Worm (Caenorhabditis elegans) whole organism, L2 larva: ENCODE results near the gene Y53C12A.7.

Experiments used
- C34F6.9 ChIP-seq: fragments of 150-350 bp; optimal IDR thresholded peaks from 2 replicates; lab custom pipeline; 2014; ENCODE audit warnings: missing biosample characterization, missing genetic modification characterization
- F13H6.1 ChIP-seq: sonication (generic microtip); optimal IDR thresholded peaks from 2 replicates; lab custom pipeline; 2016; ENCODE audit warnings: missing genetic modification characterization, missing compliant biosample characterization
- R02D3.7 ChIP-seq: fragments of 150-350 bp; optimal IDR thresholded peaks from 2 replicates; lab custom pipeline; 2014; ENCODE audit warnings: missing biosample characterization, missing genetic modification characterization
- Y55F3AM.14 ChIP-seq: fragments of 200-800 bp; sonication (Bioruptor generic); optimal IDR thresholded peaks from 2 replicates; lab custom pipeline; 2018; ENCODE audit warnings: mild to moderate bottlenecking, missing genetic modification characterization, missing compliant biosample characterization
- ZK546.5 ChIP-seq: sonication (generic microtip); optimal IDR thresholded peaks from 2 replicates; lab custom pipeline; 2017; ENCODE audit warnings: missing biosample characterization, missing genetic modification characterization
- alr-1 ChIP-seq: fragments of 150-350 bp; optimal IDR thresholded peaks from 2 replicates; lab custom pipeline; 2014; ENCODE audit warnings: missing biosample characterization, missing genetic modification characterization
- aly-2 ChIP-seq: fragments of 150-350 bp; optimal IDR thresholded peaks from 2 replicates; lab custom pipeline; 2014; ENCODE audit warnings: missing biosample characterization, missing genetic modification characterization
- blmp-1 ChIP-seq: sonication (generic microtip); optimal IDR thresholded peaks from 2 replicates; lab custom pipeline; 2017; ENCODE audit warnings: missing genetic modification characterization, mild to moderate bottlenecking, missing compliant biosample characterization, antibody characterized with exemption, moderate library complexity; ENCODE audit not compliant: insufficient read depth
- ceh-16 ChIP-seq: fragments of 150-350 bp; optimal IDR thresholded peaks from 2 replicates; lab custom pipeline; 2014; ENCODE audit warnings: missing biosample characterization, missing genetic modification characterization
- crh-2 ChIP-seq: sonication (generic microtip); optimal IDR thresholded peaks from 2 replicates; lab custom pipeline; 2017; ENCODE audit warnings: missing biosample characterization, missing genetic modification characterization
- dmd-4 ChIP-seq: sonication (generic microtip); optimal IDR thresholded peaks from 2 replicates; lab custom pipeline; 2017; ENCODE audit warnings: missing biosample characterization, missing genetic modification characterization
- egl-27 ChIP-seq: sonication (generic microtip); optimal IDR thresholded peaks from 3 replicates; lab custom pipeline; 2017; ENCODE audit warnings: missing biosample characterization, missing genetic modification reagents, missing genetic modification characterization
- elt-1 ChIP-seq: fragments of 150-350 bp; optimal IDR thresholded peaks from 2 replicates; lab custom pipeline; 2014; ENCODE audit warnings: missing biosample characterization, missing genetic modification characterization
- elt-3 ChIP-seq: sonication (generic microtip); optimal IDR thresholded peaks from 2 replicates; lab custom pipeline; 2017; ENCODE audit warnings: missing biosample characterization, missing genetic modification characterization
- fos-1 ChIP-seq: fragments of 150-350 bp; optimal IDR thresholded peaks from 2 replicates; lab custom pipeline; 2014; ENCODE audit warnings: missing biosample characterization, missing genetic modification characterization
- gmeb-1 ChIP-seq: fragments of 150-350 bp; optimal IDR thresholded peaks from 2 replicates; lab custom pipeline; 2014; ENCODE audit warnings: missing biosample characterization, missing genetic modification characterization
- lin-11 ChIP-seq: fragments of 150-350 bp; sonication (generic microtip); optimal IDR thresholded peaks from 2 replicates; lab custom pipeline; 2014; ENCODE audit warnings: missing biosample characterization, missing genetic modification characterization, inconsistent platforms, mixed read lengths
- lin-13 ChIP-seq: fragments of 150-350 bp; optimal IDR thresholded peaks from 2 replicates; lab custom pipeline; 2014; ENCODE audit warnings: missing biosample characterization, missing genetic modification reagents, missing genetic modification characterization
- lin-39 ChIP-seq: fragments of 150-350 bp; optimal IDR thresholded peaks from 2 replicates; lab custom pipeline; 2014; ENCODE audit warnings: missing biosample characterization, missing genetic modification reagents, missing genetic modification characterization
- lsy-2 ChIP-seq, 2 experiments: fragments of 150-350 bp in 1 of 2; sonication (generic microtip) in 1 of 2; optimal IDR thresholded peaks; 2 replicates each; lab custom pipeline; 2014 to 2017; ENCODE audit warnings: missing biosample characterization in 2 of 2, missing genetic modification characterization in 2 of 2
- mab-5 ChIP-seq: fragments of 150-350 bp; optimal IDR thresholded peaks from 2 replicates; lab custom pipeline; 2014; ENCODE audit warnings: missing biosample characterization, missing genetic modification characterization
- mdl-1 ChIP-seq, 2 experiments: fragments of 150-350 bp in 1 of 2; sonication (generic microtip) in 1 of 2; optimal IDR thresholded peaks; 2 replicates each; lab custom pipeline; 2017; ENCODE audit warnings: missing biosample characterization in 2 of 2, missing genetic modification characterization in 2 of 2
- nhr-10 ChIP-seq: sonication (generic microtip); optimal IDR thresholded peaks from 2 replicates; lab custom pipeline; 2017; ENCODE audit warnings: missing biosample characterization, missing genetic modification characterization
- nhr-11 ChIP-seq: fragments of 150-350 bp; optimal IDR thresholded peaks from 2 replicates; lab custom pipeline; 2014; ENCODE audit warnings: missing biosample characterization, missing genetic modification characterization
- nhr-12 ChIP-seq: fragments of 150-350 bp; optimal IDR thresholded peaks from 2 replicates; lab custom pipeline; 2014; ENCODE audit warnings: missing biosample characterization, missing genetic modification characterization
- nhr-21 ChIP-seq: fragments of 150-350 bp; optimal IDR thresholded peaks from 2 replicates; lab custom pipeline; 2014; ENCODE audit warnings: missing biosample characterization, missing genetic modification characterization
- nhr-23 ChIP-seq: fragments of 150-350 bp; optimal IDR thresholded peaks from 2 replicates; lab custom pipeline; 2014; ENCODE audit warnings: missing biosample characterization, missing genetic modification reagents, missing genetic modification characterization
- nhr-237 ChIP-seq: fragments of 150-350 bp; optimal IDR thresholded peaks from 2 replicates; lab custom pipeline; 2014; ENCODE audit warnings: missing biosample characterization, missing genetic modification characterization
- nhr-25 ChIP-seq: fragments of 150-350 bp; sonication (generic microtip); optimal IDR thresholded peaks from 3 replicates; lab custom pipeline; 2014; ENCODE audit warnings: missing biosample characterization, missing genetic modification characterization
- nhr-6 ChIP-seq: fragments of 150-350 bp; optimal IDR thresholded peaks from 2 replicates; lab custom pipeline; 2014; ENCODE audit warnings: missing biosample characterization, missing genetic modification characterization
- peb-1 ChIP-seq: fragments of 150-350 bp; optimal IDR thresholded peaks from 2 replicates; lab custom pipeline; 2014; ENCODE audit warnings: missing biosample characterization, missing genetic modification characterization
- sem-4 ChIP-seq: fragments of 150-350 bp; optimal IDR thresholded peaks from 2 replicates; lab custom pipeline; 2014; ENCODE audit warnings: missing biosample characterization, missing genetic modification reagents, missing genetic modification characterization
- skn-1 ChIP-seq: sonication (generic microtip); optimal IDR thresholded peaks from 2 replicates; lab custom pipeline; 2017; ENCODE audit warnings: missing biosample characterization, missing genetic modification characterization
- sma-3 ChIP-seq: sonication (generic microtip); optimal IDR thresholded peaks from 2 replicates; lab custom pipeline; 2016; ENCODE audit warnings: missing genetic modification reagents, missing genetic modification characterization, missing compliant biosample characterization
- sma-9 ChIP-seq, 2 experiments: fragments of 150-350 bp in 1 of 2; sonication (generic microtip) in 1 of 2; optimal IDR thresholded peaks; 2 replicates each; lab custom pipeline; 2014 to 2016; ENCODE audit warnings: missing genetic modification characterization in 2 of 2, mild to moderate bottlenecking in 1 of 2, missing biosample characterization in 1 of 2, missing compliant biosample characterization in 1 of 2, missing genetic modification reagents in 1 of 2, moderate library complexity in 1 of 2
- snpc-4 ChIP-seq: fragments of 150-350 bp; optimal IDR thresholded peaks from 2 replicates; lab custom pipeline; 2014; ENCODE audit warnings: missing biosample characterization, missing genetic modification characterization
- unc-39 ChIP-seq: fragments of 150-350 bp; optimal IDR thresholded peaks from 2 replicates; lab custom pipeline; 2014; ENCODE audit warnings: missing biosample characterization, missing genetic modification characterization
- unc-55 ChIP-seq: fragments of 150-350 bp; sonication (generic microtip); optimal IDR thresholded peaks from 3 replicates; lab custom pipeline; 2014; ENCODE audit warnings: missing biosample characterization, missing genetic modification reagents, missing genetic modification characterization
- unc-62 ChIP-seq: fragments of 150-350 bp; optimal IDR thresholded peaks from 2 replicates; lab custom pipeline; 2014; ENCODE audit warnings: missing biosample characterization, missing genetic modification reagents, missing genetic modification characterization
- zag-1 ChIP-seq: fragments of 150-350 bp; optimal IDR thresholded peaks from 2 replicates; lab custom pipeline; 2014; ENCODE audit warnings: missing biosample characterization, missing genetic modification characterization
- ztf-1 ChIP-seq: fragments of 200-800 bp; sonication (Bioruptor generic); conservative IDR thresholded peaks from 2 replicates; pipeline ENCODE4 v1.3.6; 2022; ENCODE audit warnings: missing genetic modification characterization, missing compliant biosample characterization
- ztf-11 ChIP-seq: sonication (generic microtip); optimal IDR thresholded peaks from 2 replicates; lab custom pipeline; 2017; ENCODE audit warnings: missing biosample characterization, missing genetic modification characterization
- ztf-4 ChIP-seq: fragments of 150-350 bp; optimal IDR thresholded peaks from 2 replicates; lab custom pipeline; 2014; ENCODE audit warnings: missing biosample characterization, missing genetic modification characterization

The Y53C12A.7 gene

ce11 chrII:9740552-9740951 is 40.2 kb downstream of the Y53C12A.7 start (continued):
- TF ChIP-seq ztf-11 (tag; lab: Kevin White, UChicago) (no peak), snpc-4 (tag; lab: Kevin White, UChicago) (no peak), unc-55 (GFP tag; lab: Kevin White, UChicago) (no peak), skn-1 (tag; lab: Kevin White, UChicago) (no peak), aly-2 (tag; lab: Kevin White, UChicago) (no peak), zag-1 (tag; lab: Kevin White, UChicago) (no peak), unc-39 (no peak), ZK546.5 (tag; lab: Kevin White, UChicago) (no peak), lsy-2 (tag; optimal IDR thresholded peaks at IDR 0.05; lab: Kevin White, UChicago) (peak in 1 of 2 experiments; percentile 53), egl-27 (tag; lab: Kevin White, UChicago) (no peak), crh-2 (tag; lab: Kevin White, UChicago) (peak; percentile 42), alr-1 (tag; lab: Kevin White, UChicago) (no peak), sem-4 (no peak)

ce11 chrII:9741400-9741799 is 41.1 kb downstream of the Y53C12A.7 start:
- TF ChIP-seq peb-1 (no peak), sma-9 (GFP tag; optimal IDR thresholded peaks at IDR 0.05; lab: Kevin White, UChicago) (no peak), sma-9 (tag; optimal IDR thresholded peaks at IDR 0.05; lab: Kevin White, UChicago) (no peak), nhr-21 (tag; lab: Kevin White, UChicago) (no peak), gmeb-1 (no peak), blmp-1 (no peak), C34F6.9 (tag; lab: Kevin White, UChicago) (no peak), nhr-12 (no peak), ztf-4 (no peak), elt-3 (tag; lab: Kevin White, UChicago) (no peak), nhr-25 (tag; lab: Kevin White, UChicago) (no peak), dmd-4 (tag; lab: Kevin White, UChicago) (no peak), egl-27 (tag; lab: Kevin White, UChicago) (no peak), nhr-23 (no peak), skn-1 (tag; lab: Kevin White, UChicago) (no peak), sma-3 (GFP tag; lab: Kevin White, UChicago) (no peak)

ce11 chrII:9742784-9743183 is 42.4 kb downstream of the Y53C12A.7 start, which contains the start of gene pno-1:
Gene pno-1, minus strand, starts transcription at chrII:9742884.
- TF ChIP-seq elt-3 (tag; lab: Kevin White, UChicago) (no peak), crh-2 (tag; lab: Kevin White, UChicago) (no peak), nhr-25 (tag; lab: Kevin White, UChicago) (no peak), nhr-11 (tag; lab: Kevin White, UChicago) (no peak), peb-1 (no peak), gmeb-1 (no peak), Y55F3AM.14 (GFP tag; lab: Kevin White, UChicago) (no peak)

- peak; percentile 83 for TF ChIP-seq R02D3.7 (tag; lab: Kevin White, UChicago)
- TF ChIP-seq F13H6.1 (tag; lab: Kevin White, UChicago) = peak; percentile 71
- TF ChIP-seq dmd-4 (tag; lab: Kevin White, UChicago) = no peak
- peak; percentile 83 for TF ChIP-seq nhr-21 (tag; lab: Kevin White, UChicago)
- TF ChIP-seq mdl-1 (tag; optimal IDR thresholded peaks at IDR 0.05; lab: Kevin White, UChicago) = no peak
- peak; percentile 66 for TF ChIP-seq lin-11
- peak; percentile 24 for TF ChIP-seq blmp-1
- no peak for TF ChIP-seq nhr-11 (tag; lab: Kevin White, UChicago)
- TF ChIP-seq egl-27 (tag; lab: Kevin White, UChicago) = peak; percentile 12
- TF ChIP-seq elt-1 (tag; lab: Kevin White, UChicago) = no peak
- no peak for TF ChIP-seq lin-39 (tag; lab: Kevin White, UChicago)
- TF ChIP-seq unc-62 (GFP tag; lab: Kevin White, UChicago) = no peak
- no peak for TF ChIP-seq aly-2 (tag; lab: Kevin White, UChicago)
- TF ChIP-seq skn-1 (tag; lab: Kevin White, UChicago) = no peak
- TF ChIP-seq ztf-1 (GFP tag; lab: Robert Waterston, UW) = no peak
- peak; percentile 84 for TF ChIP-seq gmeb-1
- TF ChIP-seq snpc-4 (tag; lab: Kevin White, UChicago) = peak; percentile 57
- TF ChIP-seq mab-5 = peak; percentile 62
- TF ChIP-seq peb-1 = no peak
- no peak for TF ChIP-seq nhr-12
- peak; percentile 80 for TF ChIP-seq lin-13 (GFP tag; lab: Kevin White, UChicago)
- no peak for TF ChIP-seq nhr-23
- TF ChIP-seq ceh-16 (tag; lab: Kevin White, UChicago) = peak; percentile 17
- TF ChIP-seq unc-55 (GFP tag; lab: Kevin White, UChicago) = peak; percentile 98
- TF ChIP-seq elt-3 (tag; lab: Kevin White, UChicago) = no peak
- peak; percentile 54 for TF ChIP-seq fos-1 (tag; lab: Kevin White, UChicago)
- TF ChIP-seq crh-2 (tag; lab: Kevin White, UChicago) = peak; percentile 92
- TF ChIP-seq sma-9 (GFP tag; optimal IDR thresholded peaks at IDR 0.05; lab: Kevin White, UChicago) = peak; percentile 82
- TF ChIP-seq sma-9 (tag; optimal IDR thresholded peaks at IDR 0.05; lab: Kevin White, UChicago) = no peak
- no peak for TF ChIP-seq nhr-10 (tag; lab: Kevin White, UChicago)
- peak; percentile 77 for TF ChIP-seq sma-3 (GFP tag; lab: Kevin White, UChicago)
- TF ChIP-seq ztf-11 (tag; lab: Kevin White, UChicago) = no peak
- TF ChIP-seq alr-1 (tag; lab: Kevin White, UChicago) = no peak
- no peak for TF ChIP-seq ztf-4
- no peak for TF ChIP-seq Y55F3AM.14 (GFP tag; lab: Kevin White, UChicago)
- no peak for TF ChIP-seq zag-1 (tag; lab: Kevin White, UChicago)
- no peak for TF ChIP-seq nhr-6 (tag; lab: Kevin White, UChicago)
- TF ChIP-seq nhr-237 (tag; lab: Kevin White, UChicago) = no peak
- no peak for TF ChIP-seq unc-39
Observed at ce11 chrII:9746069-9746468, 45.7 kb downstream of the Y53C12A.7 start, which contains the start of the genes Y53C12B.1 and nos-3. Gene Y53C12B.1, minus strand, starts transcription at chrII:9746078. Gene nos-3, plus strand, starts transcription at chrII:9746316.
